Fruit fly (Drosophila melanogaster) whole organism, larva: ENCODE measurements around the gene CG14718.

ENCODE experiments used
- noc ChIP-seq: fragments of 200-800 bp; sonication (Bioruptor generic); optimal IDR thresholded peaks from 3 replicates; lab custom pipeline; 2019; ENCODE audit warnings: missing biosample characterization, mild to moderate bottlenecking, missing genetic modification characterization, moderate library complexity

The CG14718 gene

DNA sequence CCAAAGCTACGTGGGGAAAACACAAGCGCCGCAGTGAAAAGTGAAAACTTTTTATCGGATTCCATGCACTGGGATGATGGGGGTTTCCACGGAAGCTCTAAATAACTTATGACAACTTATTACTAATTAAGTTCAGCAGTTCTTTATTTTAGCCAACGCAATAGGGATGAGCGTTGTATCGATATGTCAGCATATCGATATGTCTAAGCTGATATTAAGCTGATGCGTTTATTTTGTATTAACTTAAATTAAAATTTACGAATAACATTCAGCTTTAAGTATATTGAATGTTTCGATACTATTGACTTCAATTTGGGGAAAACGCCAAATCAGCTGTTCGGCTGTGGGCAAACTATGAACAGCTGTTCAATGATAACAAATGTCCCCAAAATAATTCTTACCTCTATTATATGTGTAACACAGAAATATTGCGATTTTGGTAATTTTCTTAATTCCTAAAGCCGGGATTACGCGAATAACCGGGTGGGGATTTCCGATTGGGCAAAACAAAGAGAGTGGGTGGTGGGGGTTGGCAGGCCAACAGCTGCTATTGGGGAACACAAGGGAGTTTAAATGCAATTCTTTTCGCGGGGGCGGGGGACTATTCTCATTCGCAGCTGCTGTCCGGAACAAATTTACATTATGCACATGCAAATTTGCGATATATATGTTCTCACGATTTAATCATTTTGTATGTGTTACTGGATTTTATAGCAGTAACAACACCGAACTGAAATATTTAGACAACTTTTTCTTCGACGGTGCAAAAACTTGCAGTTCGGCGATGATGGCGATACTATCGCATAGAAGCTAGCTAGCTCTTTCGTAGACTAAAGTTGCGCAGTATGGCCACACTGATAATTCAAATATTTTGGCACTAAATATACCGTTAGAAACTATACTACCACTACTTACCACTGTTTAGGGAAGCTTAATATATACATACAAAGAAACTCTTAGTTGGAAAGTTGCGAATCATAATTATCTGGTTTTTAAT lies 49.2 kb downstream of the CG14718 start, which contains the start of gene CG6923:
TSS of gene CG6923 (minus strand) at position 733 of the 997 bp plus-strand sequence.
- no peak for TF ChIP-seq noc (tag; lab: Kevin White, UChicago)

DNA sequence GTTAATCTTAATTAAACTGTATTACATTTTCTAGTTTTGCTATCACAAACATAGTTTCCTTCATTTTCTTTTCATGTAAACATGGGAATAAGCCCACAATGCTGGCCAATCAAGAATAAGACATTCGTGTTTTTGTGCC lies 49.7 kb downstream of the CG14718 start, which contains the start of gene CG43062:
TSS of gene CG43062 (plus strand) at position 40 of the 139 bp plus-strand sequence.
- TF ChIP-seq noc (tag; lab: Kevin White, UChicago) = no peak

DNA sequence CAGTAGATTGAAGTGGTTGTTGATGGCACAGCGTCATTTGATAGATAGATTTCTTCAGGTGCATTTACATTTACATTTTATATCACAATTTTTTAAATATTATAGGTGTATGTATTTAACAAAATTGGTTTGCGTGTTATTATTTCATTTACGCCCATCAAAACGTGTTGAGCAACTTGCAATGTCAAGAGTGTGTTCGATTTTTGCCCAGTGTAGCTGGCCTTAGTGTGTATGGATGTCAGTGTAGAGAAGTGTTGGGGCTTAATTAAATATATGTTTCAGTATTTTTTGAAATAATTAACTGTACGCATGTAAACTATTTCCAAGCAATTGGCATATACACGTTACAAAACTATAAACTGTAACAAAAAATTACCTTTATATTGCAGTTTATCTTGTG lies 51.3 kb downstream of the CG14718 start:
- no peak for TF ChIP-seq noc (tag; lab: Kevin White, UChicago)
